Fruit fly (Drosophila melanogaster) whole organism, embryonic: Measurements from ENCODE around the gene CG34283.

Source experiments
- Blimp-1 ChIP-seq: fragments of 200-800 bp; sonication (Bioruptor generic); optimal IDR thresholded peaks from 3 replicates; lab custom pipeline; 2018; ENCODE audit warnings: missing biosample characterization, missing genetic modification characterization, mild to moderate bottlenecking, moderate library complexity, missing genetic modification reagents
- CG11247 ChIP-seq: fragments of 200-800 bp; sonication (Bioruptor generic); IDR thresholded peaks from 2 replicates; pipeline ENCODE4 v1.3.6; 2022; ENCODE audit warnings: missing biosample characterization, missing genetic modification characterization
- CG12155 ChIP-seq: fragments of 200-800 bp; sonication (Bioruptor generic); optimal IDR thresholded peaks from 3 replicates; lab custom pipeline; 2016; ENCODE audit warnings: missing biosample characterization, missing genetic modification characterization
- CG13296 ChIP-seq: fragments of 200-800 bp; sonication (Bioruptor generic); optimal IDR thresholded peaks from 3 replicates; lab custom pipeline; 2018; ENCODE audit warnings: missing biosample characterization, mild to moderate bottlenecking, missing genetic modification characterization
- CG13424 ChIP-seq: fragments of 200-800 bp; sonication (Bioruptor generic); optimal IDR thresholded peaks from 2 replicates; lab custom pipeline; 2019; ENCODE audit warnings: missing biosample characterization, mild to moderate bottlenecking, missing genetic modification characterization, moderate library complexity
- CG14710 ChIP-seq: fragments of 200-800 bp; sonication (Bioruptor generic); optimal IDR thresholded peaks from 3 replicates; lab custom pipeline; 2019; ENCODE audit warnings: missing biosample characterization, mild to moderate bottlenecking, missing genetic modification characterization, moderate library complexity
- CG17612 ChIP-seq: fragments of 200-800 bp; sonication (Bioruptor generic); IDR thresholded peaks from 2 replicates; pipeline ENCODE4 v1.3.6; 2022; ENCODE audit warnings: missing biosample characterization, missing genetic modification characterization
- CG18011 ChIP-seq: fragments of 200-800 bp; sonication (Bioruptor generic); optimal IDR thresholded peaks from 2 replicates; lab custom pipeline; 2017; ENCODE audit warnings: missing biosample characterization, missing genetic modification characterization, mild to moderate bottlenecking, moderate library complexity, missing genotype
- CG2116 ChIP-seq: fragments of 200-800 bp; sonication (Bioruptor generic); optimal IDR thresholded peaks from 3 replicates; lab custom pipeline; 2018; ENCODE audit warnings: missing biosample characterization, mild to moderate bottlenecking, missing genetic modification characterization
- CG6683 ChIP-seq: fragments of 200-800 bp; sonication (Bioruptor generic); optimal IDR thresholded peaks from 2 replicates; lab custom pipeline; 2017; ENCODE audit warnings: missing biosample characterization, mild to moderate bottlenecking, missing genetic modification characterization, missing genetic modification reagents
- CG6689 ChIP-seq: fragments of 200-800 bp; sonication (Bioruptor generic); IDR thresholded peaks from 2 replicates; pipeline ENCODE4 v1.3.6; 2022; ENCODE audit warnings: missing biosample characterization, missing genetic modification characterization
- CG7987 ChIP-seq: fragments of 200-800 bp; sonication (Bioruptor generic); optimal IDR thresholded peaks from 2 replicates; lab custom pipeline; 2018; ENCODE audit warnings: missing biosample characterization, mild to moderate bottlenecking, missing genetic modification characterization, moderate library complexity
- CG9437 ChIP-seq: fragments of 200-800 bp; sonication (Bioruptor generic); optimal IDR thresholded peaks from 2 replicates; lab custom pipeline; 2018; ENCODE audit warnings: missing biosample characterization, mild to moderate bottlenecking, missing genetic modification characterization
- CG9876 ChIP-seq: fragments of 200-800 bp; sonication (Bioruptor generic); optimal IDR thresholded peaks from 2 replicates; lab custom pipeline; 2016; ENCODE audit warnings: missing biosample characterization, missing genetic modification characterization
- CTCF ChIP-seq: fragments of 200-800 bp; sonication (Bioruptor generic); optimal IDR thresholded peaks from 2 replicates; lab custom pipeline; 2017; ENCODE audit warnings: missing biosample characterization, mild to moderate bottlenecking, missing genetic modification characterization, moderate library complexity
- D19B ChIP-seq: fragments of 200-800 bp; sonication (Bioruptor generic); optimal IDR thresholded peaks from 2 replicates; lab custom pipeline; 2017; ENCODE audit warnings: missing biosample characterization, mild to moderate bottlenecking, missing genetic modification characterization
- Dek ChIP-seq: fragments of 200-800 bp; sonication (Bioruptor generic); optimal IDR thresholded peaks from 3 replicates; lab custom pipeline; 2019; ENCODE audit warnings: missing biosample characterization, mild to moderate bottlenecking, missing genetic modification characterization, moderate library complexity
- Dp ChIP-seq: fragments of 200-800 bp; sonication (Bioruptor generic); optimal IDR thresholded peaks from 2 replicates; lab custom pipeline; 2018; ENCODE audit warnings: missing biosample characterization, mild to moderate bottlenecking, missing genetic modification characterization, moderate library complexity
- E2f2 ChIP-seq: fragments of 200-800 bp; sonication (Bioruptor generic); IDR thresholded peaks from 2 replicates; pipeline ENCODE4 v1.3.6; 2022; ENCODE audit warnings: missing biosample characterization, missing genetic modification characterization
- Fer3 ChIP-seq: fragments of 200-800 bp; sonication (Bioruptor generic); optimal IDR thresholded peaks from 2 replicates; lab custom pipeline; 2018; ENCODE audit warnings: missing biosample characterization, mild to moderate bottlenecking, missing genetic modification characterization, moderate library complexity
- H2.0 ChIP-seq: fragments of 200-800 bp; sonication (Bioruptor generic); IDR thresholded peaks from 2 replicates; pipeline ENCODE4 v1.3.6; 2022; ENCODE audit warnings: missing biosample characterization, missing genetic modification characterization
- Hey ChIP-seq: fragments of 200-800 bp; sonication (Bioruptor generic); optimal IDR thresholded peaks from 3 replicates; lab custom pipeline; 2018; ENCODE audit warnings: missing biosample characterization, mild to moderate bottlenecking, missing genetic modification characterization
- Hr51 ChIP-seq, 2 experiments: fragments of 200-800 bp; sonication (Bioruptor generic); optimal IDR thresholded peaks; 2 replicates in 1 of 2; 3 replicates in 1 of 2; lab custom pipeline; 2016 to 2018; ENCODE audit warnings: missing biosample characterization in 2 of 2, missing genetic modification characterization in 2 of 2, mild to moderate bottlenecking in 1 of 2, moderate library complexity in 1 of 2
- Lhr ChIP-seq: fragments of 200-800 bp; sonication (Bioruptor generic); optimal IDR thresholded peaks from 3 replicates; lab custom pipeline; 2017; ENCODE audit warnings: mild to moderate bottlenecking, missing biosample characterization, missing genetic modification reagents, missing genetic modification characterization
- NFAT ChIP-seq: fragments of 200-800 bp; sonication (Bioruptor generic); IDR thresholded peaks from 2 replicates; pipeline ENCODE4 v1.3.6; 2022; ENCODE audit warnings: missing biosample characterization, missing genetic modification characterization
- Nf-YA ChIP-seq: fragments of 200-800 bp; sonication (Bioruptor generic); IDR thresholded peaks from 2 replicates; pipeline ENCODE4 v1.3.6; 2022; ENCODE audit warnings: missing biosample characterization, missing genetic modification characterization
- Ptx1 ChIP-seq: fragments of 200-800 bp; sonication (Bioruptor generic); IDR thresholded peaks from 2 replicates; pipeline ENCODE4 v1.3.6; 2022; ENCODE audit warnings: missing biosample characterization, missing genetic modification characterization
- Sin3A ChIP-seq: fragments of >200 bp; optimal IDR thresholded peaks from 2 replicates; lab custom pipeline; 2018
- Taf1 ChIP-seq: fragments of 200-800 bp; sonication (Bioruptor generic); IDR thresholded peaks from 2 replicates; pipeline ENCODE4 v1.3.6; 2022; ENCODE audit warnings: missing biosample characterization, missing genetic modification characterization
- Usf ChIP-seq: fragments of 200-800 bp; sonication (Bioruptor generic); optimal IDR thresholded peaks from 2 replicates; lab custom pipeline; 2017; ENCODE audit warnings: missing genotype, missing biosample characterization, missing genetic modification characterization
- amos ChIP-seq: fragments of 200-800 bp; sonication (Bioruptor generic); IDR thresholded peaks from 2 replicates; pipeline ENCODE4 v1.3.6; 2022; ENCODE audit warnings: missing biosample characterization, missing genetic modification characterization; ENCODE audit not compliant: partially characterized antibody
- ap ChIP-seq: fragments of 200-800 bp; sonication (Bioruptor generic); IDR thresholded peaks from 2 replicates; pipeline ENCODE4 v1.3.6; 2022; ENCODE audit warnings: missing biosample characterization, missing genetic modification characterization
- az2 ChIP-seq: fragments of 200-800 bp; sonication (Bioruptor generic); optimal IDR thresholded peaks from 3 replicates; lab custom pipeline; 2016; ENCODE audit warnings: missing biosample characterization, missing genetic modification characterization
- bbx ChIP-seq: fragments of 200-800 bp; sonication (Bioruptor generic); IDR thresholded peaks from 2 replicates; pipeline ENCODE4 v1.3.6; 2022; ENCODE audit warnings: missing biosample characterization, missing genetic modification characterization; ENCODE audit not compliant: partially characterized antibody
- dysf ChIP-seq: fragments of 200-800 bp; sonication (Bioruptor generic); IDR thresholded peaks from 3 replicates; pipeline ENCODE4 v1.3.6; 2022; ENCODE audit warnings: missing biosample characterization, missing genetic modification characterization
- ems ChIP-seq: fragments of 200-800 bp; sonication (Bioruptor generic); optimal IDR thresholded peaks from 3 replicates; lab custom pipeline; 2016; ENCODE audit warnings: missing biosample characterization, missing genetic modification characterization
- ewg ChIP-seq: fragments of 200-800 bp; sonication (Bioruptor generic); optimal IDR thresholded peaks from 3 replicates; lab custom pipeline; 2017; ENCODE audit warnings: mild to moderate bottlenecking, missing biosample characterization, missing genetic modification reagents, missing genetic modification characterization
- exex ChIP-seq: fragments of 200-800 bp; sonication (Bioruptor generic); optimal IDR thresholded peaks from 4 replicates; lab custom pipeline; 2018; ENCODE audit warnings: missing biosample characterization, mild to moderate bottlenecking, missing genetic modification characterization, moderate library complexity
- fu2 ChIP-seq: fragments of 200-800 bp; sonication (Bioruptor generic); optimal IDR thresholded peaks from 2 replicates; lab custom pipeline; 2016; ENCODE audit warnings: missing biosample characterization, missing genetic modification characterization
- grau ChIP-seq: fragments of 200-800 bp; optimal IDR thresholded peaks from 3 replicates; lab custom pipeline; 2019; ENCODE audit warnings: missing biosample characterization, mild to moderate bottlenecking, missing genetic modification characterization, moderate library complexity
- jigr1 ChIP-seq: fragments of 200-800 bp; sonication (Bioruptor generic); IDR thresholded peaks from 3 replicates; pipeline ENCODE4 v1.3.6; 2022; ENCODE audit warnings: missing biosample characterization, missing genetic modification characterization
- nmo ChIP-seq: fragments of 200-800 bp; sonication (Bioruptor generic); optimal IDR thresholded peaks from 2 replicates; lab custom pipeline; 2018; ENCODE audit warnings: missing biosample characterization, mild to moderate bottlenecking, missing genetic modification characterization, moderate library complexity
- pzg ChIP-seq: fragments of 200-800 bp; sonication (Bioruptor generic); optimal IDR thresholded peaks from 3 replicates; lab custom pipeline; 2018; ENCODE audit warnings: missing biosample characterization, mild to moderate bottlenecking, missing genetic modification characterization, moderate library complexity
- stwl ChIP-seq: fragments of 200-800 bp; sonication (Bioruptor generic); optimal IDR thresholded peaks from 3 replicates; lab custom pipeline; 2018; ENCODE audit warnings: missing biosample characterization, mild to moderate bottlenecking, missing genetic modification characterization, moderate library complexity
- tll ChIP-seq, 2 experiments: fragments of 200-800 bp in 1 of 2; fragments of >200 bp in 1 of 2; sonication (Bioruptor generic) in 1 of 2; optimal IDR thresholded peaks; 2 replicates each; lab custom pipeline; 2017 to 2019; ENCODE audit warnings: missing biosample characterization in 2 of 2, missing genetic modification characterization in 2 of 2, mild to moderate bottlenecking in 1 of 2, moderate library complexity in 1 of 2
- twi ChIP-seq: fragments of 200-800 bp; optimal IDR thresholded peaks from 2 replicates; lab custom pipeline; 2019; ENCODE audit warnings: missing biosample characterization, mild to moderate bottlenecking, missing genetic modification characterization, moderate library complexity
- unc-4 ChIP-seq: fragments of 200-800 bp; sonication (Bioruptor generic); IDR thresholded peaks from 2 replicates; pipeline ENCODE4 v1.3.6; 2022; ENCODE audit warnings: missing biosample characterization, missing genetic modification characterization; ENCODE audit not compliant: partially characterized antibody
- wek ChIP-seq: fragments of 200-800 bp; sonication (Bioruptor generic); optimal IDR thresholded peaks from 3 replicates; lab custom pipeline; 2018; ENCODE audit warnings: missing biosample characterization, mild to moderate bottlenecking, missing genetic modification characterization, moderate library complexity
- zen ChIP-seq: fragments of 200-800 bp; sonication (Bioruptor generic); optimal IDR thresholded peaks from 3 replicates; lab custom pipeline; 2018; ENCODE audit warnings: missing biosample characterization, mild to moderate bottlenecking, missing genetic modification characterization, moderate library complexity

CG34283 gene

DNA sequence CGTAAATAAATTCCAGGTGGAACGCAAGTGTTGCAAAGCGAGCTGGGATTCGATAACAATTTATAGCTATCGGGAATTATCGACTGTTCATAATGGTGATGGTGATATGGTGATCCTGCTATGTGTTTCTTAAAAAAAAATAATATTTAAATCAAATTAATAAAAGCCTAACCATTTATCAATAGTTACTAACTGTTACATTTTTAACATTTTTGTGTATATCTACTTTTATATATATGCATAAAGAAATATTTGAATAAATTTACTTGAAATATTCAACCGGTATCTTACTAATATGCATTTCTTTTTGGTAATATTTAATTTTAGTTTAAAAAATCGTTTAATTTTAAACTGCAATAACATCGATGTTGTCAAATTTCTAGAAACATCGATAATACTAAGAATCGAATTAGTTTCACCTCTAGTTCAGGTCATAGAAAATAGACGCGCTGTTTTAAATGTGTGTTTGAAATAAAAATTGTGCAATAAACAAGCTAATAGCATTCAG, 23.6 kb upstream of the CG34283 start, which contains the start of the genes PGS1 and gwl (continued):
- TF ChIP-seq CG18011 (GFP tag; lab: Kevin White, UChicago) = no peak
- TF ChIP-seq unc-4 (GFP tag; lab: Robert Waterston, UW) = peak; percentile 69
- peak; percentile 76 for TF ChIP-seq Dp (GFP tag; lab: Kevin White, UChicago)
- peak; percentile 77 for TF ChIP-seq E2f2
- no peak for TF ChIP-seq CG9876
- TF ChIP-seq Lhr (GFP tag; lab: Kevin White, UChicago) = peak; percentile 24
- peak; percentile 12 for TF ChIP-seq fu2 (GFP tag; lab: Kevin White, UChicago)
- no peak for TF ChIP-seq CTCF (GFP tag; lab: Kevin White, UChicago)
- TF ChIP-seq nmo (GFP tag; lab: Kevin White, UChicago) = peak; percentile 88
- peak; percentile 36; the same call in 1 of the 2 replicates for TF ChIP-seq Nf-YA (GFP tag; lab: Robert Waterston, UW)
- TF ChIP-seq exex (tag; lab: Kevin White, UChicago) = no peak
- peak; percentile 40 for TF ChIP-seq twi (tag; lab: Kevin White, UChicago)
- TF ChIP-seq D19B (GFP tag; lab: Kevin White, UChicago) = no peak
- peak; percentile 59 for TF ChIP-seq Dek (tag; lab: Kevin White, UChicago)
- TF ChIP-seq NFAT (GFP tag; lab: Robert Waterston, UW) = peak; percentile 64
- peak; percentile 58 for TF ChIP-seq ap
- TF ChIP-seq H2.0 (GFP tag; lab: Robert Waterston, UW) = peak; percentile 75
- TF ChIP-seq CG11247 (GFP tag; lab: Robert Waterston, UW) = peak; percentile 74
- peak; percentile 81 for TF ChIP-seq CG13424 (tag; lab: Kevin White, UChicago)
- peak; percentile 69 for TF ChIP-seq CG12155 (GFP tag; lab: Kevin White, UChicago)
- TF ChIP-seq CG17612 = peak; percentile 35
- TF ChIP-seq Hr51 (GFP tag; optimal IDR thresholded peaks at IDR 0.05; lab: Kevin White, UChicago) = peak in 1 of 2 experiments; percentile 6
- TF ChIP-seq jigr1 (GFP tag; lab: Robert Waterston, UW) = peak; percentile 66; the same call in 1 of the 3 replicates
- TF ChIP-seq az2 (GFP tag; lab: Kevin White, UChicago) = peak; percentile 80
- no peak for TF ChIP-seq wek (GFP tag; lab: Kevin White, UChicago)
- TF ChIP-seq Sin3A (lab: Kevin White, UChicago) = no peak
- TF ChIP-seq CG6683 (GFP tag; lab: Kevin White, UChicago) = peak; percentile 26
- peak; percentile 69 for TF ChIP-seq CG9437 (GFP tag; lab: Kevin White, UChicago)
- TF ChIP-seq CG7987 = no peak
- peak; percentile 85 for TF ChIP-seq dysf
- peak; percentile 32 for TF ChIP-seq pzg (GFP tag; lab: Kevin White, UChicago)

DNA sequence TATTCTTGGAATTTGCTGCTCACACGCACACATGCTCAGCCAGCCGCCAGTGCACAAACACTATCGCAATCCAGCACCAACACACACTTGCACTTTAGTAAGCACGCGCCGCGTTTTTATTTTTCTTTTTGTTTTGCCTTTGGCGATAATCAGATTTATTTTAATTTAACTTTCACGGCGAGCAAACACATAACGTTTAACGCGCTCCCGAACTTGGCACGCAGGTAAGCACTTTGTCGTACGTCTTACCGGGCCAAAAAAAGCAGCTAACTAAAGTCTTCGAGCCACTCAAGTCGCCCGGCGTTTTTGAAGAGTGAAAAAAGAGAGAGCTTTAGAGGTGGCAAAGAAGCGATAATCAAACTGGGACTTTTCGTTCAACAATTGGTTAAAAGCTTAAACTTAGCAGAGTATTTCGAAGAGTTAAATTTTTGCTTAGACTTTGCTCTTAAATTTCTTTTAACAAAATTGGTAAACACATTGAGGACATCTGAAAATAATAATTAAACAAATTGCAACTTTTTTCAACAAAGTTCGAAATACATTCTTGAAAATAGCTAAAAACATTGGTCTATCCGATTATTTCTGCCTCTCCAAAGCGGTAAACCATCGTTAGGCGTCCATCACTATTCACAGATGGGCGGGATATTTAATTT, 21.0 kb upstream of the CG34283 start, which contains the start of gene Mekk1:
Mekk1 (minus strand) TSS at position 325 of the 653 bp plus-strand sequence.
- no peak for TF ChIP-seq Taf1 (GFP tag; lab: Robert Waterston, UW)
- TF ChIP-seq Fer3 (tag; lab: Kevin White, UChicago) = peak; percentile 44
- TF ChIP-seq CG6689 (GFP tag; lab: Robert Waterston, UW) = 0 out of 2 replicates have a peak, but pooled peaks have one; percentile 19
- peak; percentile 26 for TF ChIP-seq ems (GFP tag; lab: Kevin White, UChicago)
- TF ChIP-seq grau = peak; percentile 60
- peak; percentile 49 for TF ChIP-seq Ptx1
- no peak for TF ChIP-seq ewg (GFP tag; lab: Kevin White, UChicago)
- peak; percentile 34; the same call in 1 of the 2 replicates for TF ChIP-seq bbx
- TF ChIP-seq Hey (tag; lab: Kevin White, UChicago) = no peak
- no peak for TF ChIP-seq stwl
- no peak for TF ChIP-seq tll (GFP tag; optimal IDR thresholded peaks at IDR 0.05; lab: Kevin White, UChicago)
- TF ChIP-seq Usf = no peak
- TF ChIP-seq Blimp-1 = peak; percentile 26
- no peak for TF ChIP-seq zen (tag; lab: Kevin White, UChicago)
- TF ChIP-seq amos (GFP tag; lab: Robert Waterston, UW) = peak; percentile 52
- peak; percentile 17 for TF ChIP-seq CG13296 (GFP tag; lab: Kevin White, UChicago)
- TF ChIP-seq E2f2 = peak; percentile 94
- TF ChIP-seq CG2116 (GFP tag; lab: Kevin White, UChicago) = peak; percentile 75
- TF ChIP-seq CG14710 (tag; lab: Kevin White, UChicago) = peak; percentile 50
